Worm (Caenorhabditis elegans) whole organism, midembryonic: Measurements from ENCODE around the gene ife-3.
A peak's percentile ranks its signal among the peaks of the same experiment; 100 is the strongest.

ENCODE experiments used
- T22C8.4 ChIP-seq: fragments of 200-800 bp; sonication (Bioruptor generic); IDR thresholded peaks from 2 replicates; pipeline ENCODE4 v1.3.6; 2022; ENCODE audit warnings: missing genetic modification characterization, missing compliant biosample characterization
- cog-1 ChIP-seq: sonication (generic microtip); optimal IDR thresholded peaks from 2 replicates; lab custom pipeline; 2016; ENCODE audit warnings: missing genetic modification characterization, missing compliant biosample characterization
- flt-1 ChIP-seq: fragments of 200-800 bp; sonication (Bioruptor generic); IDR thresholded peaks from 2 replicates; pipeline ENCODE4 v1.3.6; 2022; ENCODE audit warnings: missing genetic modification characterization, missing compliant biosample characterization
- klf-2 ChIP-seq: fragments of 200-800 bp; sonication (Bioruptor generic); conservative IDR thresholded peaks from 2 replicates; pipeline ENCODE4 v1.3.6; 2022; ENCODE audit warnings: missing genetic modification reagents, missing genetic modification characterization, missing compliant biosample characterization
- med-1 ChIP-seq: sonication (generic microtip); optimal IDR thresholded peaks from 2 replicates; lab custom pipeline; 2017; ENCODE audit warnings: missing genetic modification characterization, mild to moderate bottlenecking, missing compliant biosample characterization, antibody characterized with exemption, missing genetic modification reagents; ENCODE audit not compliant: insufficient read depth
- ref-1 ChIP-seq: fragments of 200-800 bp; sonication (Bioruptor generic); conservative IDR thresholded peaks from 2 replicates; pipeline ENCODE4 v1.3.6; 2022; ENCODE audit warnings: missing genetic modification reagents, missing genetic modification characterization, missing compliant biosample characterization
- tab-1 ChIP-seq: fragments of 200-800 bp; sonication (Bioruptor generic); IDR thresholded peaks from 2 replicates; pipeline ENCODE4 v1.3.6; 2022; ENCODE audit warnings: missing genetic modification characterization, missing compliant biosample characterization
- ztf-23 ChIP-seq: fragments of 200-800 bp; sonication (Bioruptor generic); IDR thresholded peaks from 2 replicates; pipeline ENCODE4 v1.3.6; 2022; ENCODE audit warnings: missing genetic modification reagents, missing genetic modification characterization, missing compliant biosample characterization
- ztf-29 ChIP-seq: fragments of 200-800 bp; sonication (Bioruptor generic); IDR thresholded peaks from 2 replicates; pipeline ENCODE4 v1.3.6; 2022; ENCODE audit warnings: missing genetic modification reagents, missing genetic modification characterization, missing compliant biosample characterization

The ife-3 gene

DNA sequence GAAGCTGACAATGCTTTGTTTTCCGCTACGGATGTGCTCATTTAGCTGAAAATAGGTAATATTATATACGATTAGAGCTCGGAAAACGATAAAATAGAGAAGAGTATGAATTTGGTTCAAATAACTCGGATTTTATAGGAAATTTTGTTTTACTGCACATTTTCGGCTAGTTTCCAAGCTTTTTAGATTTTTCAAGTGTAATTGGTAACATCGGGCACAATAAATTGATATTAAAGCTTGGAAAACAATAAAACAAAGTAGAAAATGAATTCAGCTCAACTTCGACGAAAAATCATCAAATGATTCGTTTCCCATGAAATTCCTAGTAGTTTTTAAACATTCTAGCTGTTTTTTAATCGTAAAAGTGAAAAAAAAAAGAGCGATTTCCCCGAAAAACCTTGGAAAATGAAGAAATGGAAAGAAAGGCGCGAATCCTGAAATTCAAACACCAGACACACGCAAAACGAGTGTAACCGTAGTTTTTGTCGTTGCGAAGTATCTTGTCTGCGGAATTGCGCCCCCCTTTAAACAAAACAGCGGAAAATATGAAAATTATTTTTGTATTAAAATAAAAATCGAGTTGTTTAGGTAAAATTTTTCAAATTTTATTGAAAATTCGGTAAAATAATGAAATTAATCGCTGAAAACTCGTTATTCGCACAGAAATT lies at the start of gene ife-3:
TSS of gene ife-3 (minus strand) at position 51 of the 668 bp plus-strand sequence.
- no peak for TF ChIP-seq ztf-23 (GFP tag; lab: Robert Waterston, UW)
- TF ChIP-seq T22C8.4 (GFP tag; lab: Robert Waterston, UW): no peak
- no peak for TF ChIP-seq tab-1 (GFP tag; lab: Robert Waterston, UW)
- TF ChIP-seq cog-1 (tag; lab: Kevin White, UChicago): no peak
- no peak for TF ChIP-seq ztf-29 (GFP tag; lab: Robert Waterston, UW)
- TF ChIP-seq ref-1: no peak
- no peak for TF ChIP-seq klf-2
- no peak for TF ChIP-seq med-1 (GFP tag; lab: Kevin White, UChicago)
- no peak for TF ChIP-seq flt-1 (GFP tag; lab: Robert Waterston, UW)

DNA sequence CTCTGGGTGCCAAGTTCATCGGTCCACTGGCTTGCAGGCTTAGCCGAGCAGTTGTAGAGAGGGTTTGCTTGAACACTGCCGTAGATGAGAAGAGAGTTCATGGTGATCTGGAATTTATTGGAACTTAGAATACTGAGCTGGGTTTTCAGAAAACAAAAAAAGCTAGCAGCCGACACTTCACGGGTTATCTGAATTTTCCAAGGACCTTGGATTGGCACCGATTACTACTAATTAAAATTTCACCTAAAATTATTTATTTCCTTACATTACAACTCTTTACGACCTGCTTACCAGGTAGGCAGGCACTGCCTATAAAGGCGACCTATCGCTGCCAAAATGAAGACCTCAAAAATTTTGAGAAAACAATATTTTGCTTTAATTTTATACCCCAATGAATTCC lies 48.3 kb upstream of the ife-3 start, which contains the start of gene srt-52:
TSS of gene srt-52 (minus strand) at position 101 of the 400 bp plus-strand sequence.
- TF ChIP-seq T22C8.4 (GFP tag; lab: Robert Waterston, UW) (no peak), ref-1 (no peak), cog-1 (tag; lab: Kevin White, UChicago) (no peak), ztf-23 (GFP tag; lab: Robert Waterston, UW) (no peak), klf-2 (no peak), flt-1 (GFP tag; lab: Robert Waterston, UW) (no peak), tab-1 (GFP tag; lab: Robert Waterston, UW) (no peak), med-1 (GFP tag; lab: Kevin White, UChicago) (no peak), ztf-29 (GFP tag; lab: Robert Waterston, UW) (no peak)

DNA sequence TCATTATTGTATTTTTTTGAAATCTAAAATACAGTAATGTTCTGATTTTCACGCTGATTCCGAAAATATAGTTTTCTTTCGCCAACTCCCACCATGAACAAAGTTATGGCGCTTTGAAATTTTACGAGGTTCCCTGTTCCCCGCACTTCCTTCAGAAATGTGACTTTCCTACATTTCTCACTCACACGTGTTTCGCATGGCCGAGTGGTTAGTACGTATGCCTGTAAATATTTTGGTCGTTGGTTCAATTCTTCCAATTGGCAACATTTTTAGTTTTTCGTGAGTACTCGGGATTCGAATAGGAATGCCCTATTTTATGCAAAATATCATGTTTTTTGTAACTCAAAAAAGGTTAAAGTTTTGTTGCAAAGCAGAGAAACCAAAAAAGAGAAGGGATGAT lies 45.7 kb upstream of the ife-3 start:
- TF ChIP-seq cog-1 (tag; lab: Kevin White, UChicago) (no peak), ztf-29 (GFP tag; lab: Robert Waterston, UW) (peak; percentile 81), ztf-23 (GFP tag; lab: Robert Waterston, UW) (peak; percentile 90), ref-1 (peak; percentile 72), T22C8.4 (GFP tag; lab: Robert Waterston, UW) (peak; percentile 85), klf-2 (peak; percentile 85), tab-1 (GFP tag; lab: Robert Waterston, UW) (peak; percentile 88), med-1 (GFP tag; lab: Kevin White, UChicago) (peak; percentile 57), flt-1 (GFP tag; lab: Robert Waterston, UW) (peak; percentile 90)

DNA sequence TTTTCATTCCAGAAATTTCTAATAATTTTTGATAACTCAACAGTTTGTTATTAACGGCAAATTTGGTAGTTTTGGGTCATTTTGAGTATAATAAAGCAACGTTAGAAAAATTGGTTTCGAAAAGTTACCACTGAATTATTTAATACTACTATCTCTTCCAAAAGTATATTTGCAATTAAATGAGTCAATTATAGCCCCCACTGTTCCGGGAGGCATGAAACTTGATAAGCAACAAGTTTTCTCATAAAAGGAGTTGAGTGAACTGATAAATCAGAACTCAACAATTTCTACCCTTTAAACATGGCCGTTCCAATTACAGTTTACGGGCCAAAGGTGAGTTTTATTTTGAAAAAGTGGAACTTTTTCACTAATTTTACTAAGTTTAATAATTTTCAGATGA lies 41.0 kb upstream of the ife-3 start, which contains the start of gene B0348.1:
TSS of gene B0348.1 (plus strand) at position 301 of the 400 bp plus-strand sequence.
- TF ChIP-seq flt-1 (GFP tag; lab: Robert Waterston, UW) (no peak), T22C8.4 (GFP tag; lab: Robert Waterston, UW) (no peak), med-1 (GFP tag; lab: Kevin White, UChicago) (no peak), ztf-23 (GFP tag; lab: Robert Waterston, UW) (no peak), ztf-29 (GFP tag; lab: Robert Waterston, UW) (no peak), klf-2 (no peak), cog-1 (tag; lab: Kevin White, UChicago) (no peak), ref-1 (no peak), tab-1 (GFP tag; lab: Robert Waterston, UW) (no peak)

DNA sequence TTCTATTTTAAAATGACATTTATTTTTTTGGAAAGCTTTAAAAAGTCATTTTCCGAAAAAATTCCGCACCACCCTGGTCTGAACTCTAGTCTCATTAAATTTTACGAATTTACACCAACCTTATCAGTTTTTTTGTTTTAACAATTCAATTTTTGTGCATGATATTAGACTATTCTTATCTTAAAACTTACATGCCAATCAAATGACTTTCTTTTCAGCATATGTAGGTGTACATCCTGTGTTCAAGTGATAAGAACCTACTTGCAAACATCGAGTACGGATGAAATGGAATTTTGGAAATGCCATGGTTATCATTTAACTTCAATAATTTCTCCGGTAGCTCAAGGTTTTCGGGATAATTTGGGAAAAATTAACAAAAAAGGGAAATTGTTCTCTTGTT lies 40.2 kb upstream of the ife-3 start:
- TF ChIP-seq ztf-23 (GFP tag; lab: Robert Waterston, UW): no peak
- TF ChIP-seq klf-2: no peak
- no peak for TF ChIP-seq ztf-29 (GFP tag; lab: Robert Waterston, UW)
- no peak for TF ChIP-seq ref-1
- TF ChIP-seq T22C8.4 (GFP tag; lab: Robert Waterston, UW): no peak
- no peak for TF ChIP-seq cog-1 (tag; lab: Kevin White, UChicago)
- no peak for TF ChIP-seq tab-1 (GFP tag; lab: Robert Waterston, UW)
- no peak for TF ChIP-seq flt-1 (GFP tag; lab: Robert Waterston, UW)

DNA sequence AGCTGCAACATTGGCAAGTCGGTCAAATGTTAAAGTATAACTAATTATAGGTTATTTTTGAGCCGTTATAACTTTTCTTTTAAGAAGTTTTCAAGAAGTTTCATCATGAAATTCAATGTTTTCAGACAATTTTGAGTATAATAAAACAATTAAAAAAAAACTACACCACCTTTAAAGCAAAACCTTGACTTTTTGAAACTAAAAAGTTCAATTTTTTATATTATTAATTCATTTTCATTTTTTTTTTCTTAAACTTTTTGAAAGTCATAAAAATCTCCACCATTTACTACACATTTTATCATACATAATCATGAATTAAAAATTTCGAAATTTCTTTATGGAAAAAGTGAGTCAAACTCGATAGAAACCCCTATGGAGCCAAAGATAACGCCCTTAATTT lies 37.4 kb upstream of the ife-3 start, which contains the start of gene B0348.2:
TSS of gene B0348.2 (plus strand) at position 301 of the 400 bp plus-strand sequence.
- no peak for TF ChIP-seq ref-1

DNA sequence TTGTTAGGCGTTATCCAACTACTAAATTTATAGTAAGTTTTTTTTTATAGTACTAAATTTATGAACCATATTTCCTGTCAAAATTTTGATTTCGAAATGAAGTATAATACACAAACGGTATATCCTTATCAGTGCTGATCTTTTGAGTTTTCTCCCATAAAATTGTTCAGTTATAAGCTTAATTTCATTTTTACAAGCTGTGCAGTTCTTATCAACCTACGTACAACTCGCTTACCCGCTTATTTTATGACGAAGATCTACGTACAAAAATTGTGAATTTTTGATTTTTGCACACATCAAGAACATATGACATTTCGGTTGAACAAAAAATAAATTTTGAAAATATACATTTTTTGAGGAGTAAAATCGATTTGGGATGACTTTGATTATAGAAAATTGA lies 36.4 kb upstream of the ife-3 start:
- no peak for TF ChIP-seq klf-2
- no peak for TF ChIP-seq ztf-23 (GFP tag; lab: Robert Waterston, UW)
- no peak for TF ChIP-seq T22C8.4 (GFP tag; lab: Robert Waterston, UW)
- no peak for TF ChIP-seq ref-1
- TF ChIP-seq cog-1 (tag; lab: Kevin White, UChicago): no peak
- no peak for TF ChIP-seq ztf-29 (GFP tag; lab: Robert Waterston, UW)

DNA sequence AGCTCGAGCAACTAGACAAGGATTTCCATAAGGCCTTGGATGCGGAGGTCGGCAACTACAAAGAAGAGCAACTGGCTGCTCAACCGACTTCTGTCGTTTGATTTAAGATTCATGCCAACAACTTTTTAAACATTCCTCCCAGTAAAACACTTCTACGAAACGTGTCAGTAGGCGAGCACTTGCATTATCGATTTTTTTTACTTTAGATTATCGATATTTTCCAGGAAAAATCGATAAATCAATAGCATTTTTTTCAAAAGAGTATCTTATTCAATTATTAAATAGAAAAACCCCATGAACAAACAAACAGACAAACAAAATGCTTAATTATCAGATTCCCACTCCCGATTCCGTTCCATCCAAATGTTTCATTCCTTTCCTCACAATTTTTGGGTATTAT lies 35.4 kb upstream of the ife-3 start:
- no peak for TF ChIP-seq klf-2
- no peak for TF ChIP-seq cog-1 (tag; lab: Kevin White, UChicago)
- peak; percentile 70 for TF ChIP-seq T22C8.4 (GFP tag; lab: Robert Waterston, UW)
- TF ChIP-seq flt-1 (GFP tag; lab: Robert Waterston, UW): no peak
- TF ChIP-seq ztf-29 (GFP tag; lab: Robert Waterston, UW): no peak

DNA sequence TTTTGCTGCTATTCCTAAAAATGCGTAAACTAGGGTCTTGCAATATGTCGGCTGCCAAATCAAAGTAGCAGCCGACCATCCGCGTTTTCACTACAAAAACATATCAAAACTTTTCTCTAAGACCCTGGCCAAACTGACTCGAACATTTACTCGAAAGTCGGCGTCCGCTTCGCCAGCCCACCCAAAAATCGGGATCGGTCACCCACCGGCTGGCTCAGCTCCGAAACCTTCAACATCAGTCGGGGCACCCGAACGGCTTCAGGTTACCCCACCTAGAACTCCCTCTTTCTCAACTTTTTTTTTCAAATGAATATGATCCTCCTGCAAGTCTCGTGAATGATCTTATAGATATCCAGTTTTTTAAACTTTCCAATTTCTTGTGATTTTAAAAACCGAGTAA lies 30.1 kb upstream of the ife-3 start:
- TF ChIP-seq cog-1 (tag; lab: Kevin White, UChicago) (no peak), tab-1 (GFP tag; lab: Robert Waterston, UW) (no peak), flt-1 (GFP tag; lab: Robert Waterston, UW) (no peak), klf-2 (no peak), ztf-29 (GFP tag; lab: Robert Waterston, UW) (no peak), T22C8.4 (GFP tag; lab: Robert Waterston, UW) (no peak)

DNA sequence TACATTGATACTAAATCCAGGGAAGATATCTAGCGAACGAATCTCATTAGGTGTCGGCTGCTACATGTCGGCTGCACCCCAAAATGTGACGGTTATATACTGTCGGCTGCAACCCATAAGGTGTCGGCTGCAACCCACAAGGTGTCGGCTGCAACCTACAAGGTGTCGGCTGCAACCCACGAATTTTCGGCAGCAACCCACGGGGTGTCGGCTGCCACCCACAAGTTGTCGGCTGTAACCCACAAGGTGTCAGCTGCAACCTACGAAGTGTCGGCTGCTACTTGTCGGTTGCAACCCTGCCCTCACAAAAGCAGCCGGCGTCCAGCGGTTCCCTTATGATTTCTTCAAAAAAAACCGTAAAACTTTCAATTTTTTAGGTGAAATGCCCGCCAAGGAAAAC lies 22.2 kb upstream of the ife-3 start:
- no peak for TF ChIP-seq med-1 (GFP tag; lab: Kevin White, UChicago)
- no peak for TF ChIP-seq klf-2
- no peak for TF ChIP-seq ztf-23 (GFP tag; lab: Robert Waterston, UW)
- no peak for TF ChIP-seq flt-1 (GFP tag; lab: Robert Waterston, UW)
- TF ChIP-seq cog-1 (tag; lab: Kevin White, UChicago): no peak
- TF ChIP-seq tab-1 (GFP tag; lab: Robert Waterston, UW): no peak
- TF ChIP-seq ref-1: no peak
- no peak for TF ChIP-seq T22C8.4 (GFP tag; lab: Robert Waterston, UW)
